Worm (Caenorhabditis elegans) whole organism, dauer: Measurements from ENCODE around the gene nhr-291.
"Not testable (repeated sequence)": the region's sequence is repeated elsewhere in the genome, so short reads cannot be mapped to it uniquely, and the experiment has no call there.

ENCODE experiments used
- unc-62 ChIP-seq: sonication (generic microtip); optimal IDR thresholded peaks from 2 replicates; lab custom pipeline; 2017; ENCODE audit warnings: missing biosample characterization, missing genetic modification reagents, missing genetic modification characterization

Gene nhr-291

DNA sequence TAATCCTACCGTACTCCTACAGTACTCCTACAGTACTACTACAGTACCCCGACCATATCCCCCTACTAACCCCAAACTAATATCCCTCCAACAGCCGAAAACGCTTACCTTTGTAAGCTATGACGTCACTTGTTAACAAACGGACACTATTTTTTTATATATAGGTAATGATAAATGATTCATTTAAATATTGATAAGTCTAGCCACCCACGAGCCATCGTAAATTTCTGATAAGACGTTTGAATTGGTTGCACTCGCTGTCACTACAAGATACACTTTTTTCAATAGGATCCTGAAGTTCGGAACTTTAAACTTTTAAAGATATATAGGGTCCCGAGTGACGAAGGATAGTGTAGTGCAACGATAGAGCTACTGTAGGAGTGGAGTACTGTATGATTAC lies 3.9 kb downstream of the nhr-291 start, which contains the start of gene nhr-247:
nhr-247 (plus strand) TSS at position 330 of the 400 bp plus-strand sequence.
- not testable (repeated sequence) for TF ChIP-seq unc-62 (GFP tag; lab: Kevin White, UChicago)

DNA sequence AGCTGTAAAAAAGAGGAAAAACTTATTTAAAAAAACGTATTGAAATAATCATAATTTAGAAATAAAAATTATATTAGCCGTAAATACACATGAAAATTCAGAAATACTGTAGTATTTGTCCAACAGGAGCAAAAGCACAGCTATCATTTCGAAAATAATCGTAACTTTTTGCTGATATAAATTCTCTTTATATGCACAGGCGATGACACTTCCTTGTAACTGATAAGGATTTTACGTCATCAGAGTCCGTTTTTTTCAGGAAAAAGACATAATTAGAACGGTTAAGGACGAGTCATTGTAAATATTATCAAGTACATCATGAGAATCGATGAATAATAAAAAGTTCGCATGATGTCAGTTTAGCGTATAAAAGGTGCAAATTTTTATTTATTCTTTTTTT lies 4.7 kb downstream of the nhr-291 start:
- TF ChIP-seq unc-62 (GFP tag; lab: Kevin White, UChicago): no peak

DNA sequence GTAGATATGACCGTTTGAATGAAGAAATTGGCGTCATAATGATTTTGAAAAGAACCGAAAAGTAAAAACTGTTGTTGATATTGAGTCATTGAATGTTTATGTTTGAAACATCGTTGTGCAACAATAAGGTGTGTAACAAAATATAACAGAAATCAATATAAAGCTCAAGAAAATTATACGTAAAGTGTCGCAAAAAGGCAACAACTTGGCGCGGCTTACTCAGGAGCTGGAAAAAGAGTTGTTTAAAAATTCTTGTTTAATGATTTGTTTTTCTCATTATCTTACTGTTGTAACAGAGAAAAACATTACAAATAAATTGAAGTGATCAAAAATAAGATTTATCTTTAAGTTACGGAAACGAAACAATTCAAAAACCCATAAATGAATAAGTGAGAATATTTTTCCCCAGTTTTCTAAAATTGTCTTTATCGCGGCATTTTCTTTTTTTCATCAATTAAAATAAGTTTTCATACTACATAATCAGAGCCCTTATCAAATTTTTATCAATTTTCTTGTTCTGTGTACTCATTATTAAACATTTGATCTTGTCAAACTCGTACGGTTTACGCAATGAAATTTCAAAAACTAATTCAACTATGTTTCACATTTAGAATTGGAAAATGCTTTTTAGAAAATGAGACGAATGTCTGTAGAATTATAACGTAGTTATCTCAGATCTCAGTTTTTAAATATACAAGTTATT lies 9.1 kb downstream of the nhr-291 start, which contains the start of gene ZK1037.6:
ZK1037.6 (minus strand) TSS at position 51 of the 703 bp plus-strand sequence.
- no peak for TF ChIP-seq unc-62 (GFP tag; lab: Kevin White, UChicago)

DNA sequence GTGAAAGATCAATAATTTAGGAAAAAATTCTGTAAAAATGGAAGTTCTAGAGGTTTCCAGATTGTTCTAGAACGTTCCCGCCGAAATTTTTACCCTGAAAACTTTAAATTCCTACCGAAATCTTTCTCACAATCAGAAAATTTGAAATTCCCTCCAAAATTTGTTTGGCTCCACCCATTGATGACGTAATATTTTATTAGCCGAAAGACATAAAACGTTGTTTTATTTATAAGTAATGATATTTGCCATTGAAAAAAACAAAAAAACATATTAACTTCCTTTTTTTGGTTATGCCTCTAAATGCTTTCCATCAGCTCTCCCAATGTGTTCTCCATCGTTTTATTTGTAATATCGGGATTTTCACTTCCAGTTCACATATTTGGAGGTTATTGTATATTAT lies 11.6 kb downstream of the nhr-291 start, which contains the start of gene srh-295:
srh-295 (plus strand) TSS at position 301 of the 400 bp plus-strand sequence.
- TF ChIP-seq unc-62 (GFP tag; lab: Kevin White, UChicago): no peak

DNA sequence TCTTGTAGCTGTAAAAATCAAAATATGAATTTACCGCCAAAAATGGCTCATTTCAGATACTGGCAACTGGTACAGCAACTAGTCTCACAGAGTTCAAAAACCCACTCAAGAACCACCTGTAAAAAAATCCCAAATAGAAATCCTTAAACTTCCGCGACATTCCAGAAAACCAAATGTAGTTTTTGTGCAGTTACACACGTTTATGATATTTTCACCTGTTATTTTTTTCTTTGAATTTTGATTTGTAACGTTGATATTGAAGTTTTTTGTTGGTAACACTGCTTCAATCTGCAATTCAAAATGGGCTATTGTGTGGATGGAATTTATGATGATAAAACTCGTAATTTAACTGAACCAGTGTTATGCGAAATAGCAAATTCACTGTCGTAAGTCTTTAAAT lies 14.1 kb downstream of the nhr-291 start, which contains the start of gene srw-113:
srw-113 (plus strand) TSS at position 301 of the 400 bp plus-strand sequence.
- no peak for TF ChIP-seq unc-62 (GFP tag; lab: Kevin White, UChicago)

DNA sequence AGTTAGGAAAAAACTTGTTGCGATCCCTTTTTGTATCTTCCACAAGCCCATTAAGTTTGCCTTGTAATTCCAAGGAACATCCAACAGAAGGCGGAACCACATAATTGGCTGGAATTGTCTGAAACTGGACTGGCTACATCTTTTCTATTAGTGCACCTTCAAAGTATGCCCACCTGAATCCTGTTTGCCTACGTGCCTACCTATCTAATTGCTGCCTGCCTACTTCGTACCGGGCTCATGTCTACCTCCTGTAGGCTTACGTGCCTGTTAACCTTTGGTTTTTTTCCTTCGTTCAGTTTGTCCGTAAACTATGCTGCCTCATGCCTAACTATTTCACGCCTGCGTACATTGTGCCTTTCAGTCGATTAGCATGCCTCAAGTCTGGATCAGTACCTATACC lies 18.6 kb downstream of the nhr-291 start, which contains the start of gene wrt-7:
wrt-7 (minus strand) TSS at position 101 of the 400 bp plus-strand sequence.
- TF ChIP-seq unc-62 (GFP tag; lab: Kevin White, UChicago): no peak

DNA sequence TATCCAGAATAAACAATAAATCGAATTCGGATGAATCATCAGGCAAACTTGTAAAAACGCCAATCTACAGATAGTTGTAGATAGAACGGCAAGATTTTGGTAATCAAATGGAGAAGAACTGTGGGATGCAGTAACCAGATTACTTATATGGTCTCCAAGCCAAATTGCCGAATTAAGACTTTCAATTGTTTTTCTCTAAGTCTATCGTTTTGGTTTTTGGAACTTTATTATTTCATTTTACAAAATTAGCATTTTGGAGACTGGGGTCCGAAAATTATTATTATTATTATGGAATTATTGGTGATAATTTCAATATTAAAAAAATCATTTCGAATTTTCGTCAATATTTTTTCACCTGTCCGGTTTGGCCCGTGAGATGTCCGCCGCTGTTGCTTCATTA lies 20.6 kb downstream of the nhr-291 start, which contains the start of gene clec-228:
clec-228 (minus strand) TSS at position 101 of the 400 bp plus-strand sequence.
- no peak for TF ChIP-seq unc-62 (GFP tag; lab: Kevin White, UChicago)

DNA sequence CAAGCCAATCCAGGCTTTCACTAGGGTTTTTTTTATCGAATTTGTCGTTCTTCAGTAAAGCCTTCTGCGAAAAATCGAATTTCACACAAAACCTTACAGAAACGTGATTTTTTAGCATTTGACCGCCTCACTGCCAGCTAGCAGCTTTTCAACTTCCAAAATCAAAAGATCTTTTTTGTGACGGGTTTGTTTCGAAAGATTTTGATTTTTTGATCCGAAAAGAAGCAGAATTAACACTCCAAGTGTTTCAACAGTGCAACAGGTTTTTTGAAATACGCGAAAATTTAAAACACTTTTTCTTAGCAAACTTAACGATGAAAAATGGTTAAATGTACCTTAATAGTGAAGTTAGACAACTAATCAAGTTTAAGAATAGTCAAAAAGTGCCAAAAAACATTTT lies 22.6 kb downstream of the nhr-291 start, which contains the start of gene clec-229:
clec-229 (minus strand) TSS at position 101 of the 400 bp plus-strand sequence.
- no peak for TF ChIP-seq unc-62 (GFP tag; lab: Kevin White, UChicago)

DNA sequence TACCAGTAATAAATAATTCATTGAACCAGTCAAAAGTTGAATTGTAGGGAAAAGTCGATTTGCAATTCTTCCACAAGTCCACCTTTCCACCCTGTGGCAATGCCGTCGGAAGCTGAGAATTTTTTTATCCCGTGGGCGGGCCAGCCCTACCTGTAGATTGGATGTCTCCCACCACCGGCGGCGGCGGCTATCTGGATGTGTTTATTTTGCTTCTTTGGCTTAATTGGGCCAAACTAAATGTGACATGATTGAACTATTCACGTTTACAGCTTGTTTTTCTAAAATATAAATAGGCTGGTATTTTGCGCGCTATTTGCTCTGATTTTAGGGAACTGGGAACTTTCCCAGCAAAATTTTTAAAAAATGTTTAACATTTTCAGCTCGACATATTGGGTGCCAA lies 25.7 kb downstream of the nhr-291 start, which contains the start of gene wrt-8:
wrt-8 (minus strand) TSS at position 101 of the 400 bp plus-strand sequence.
- TF ChIP-seq unc-62 (GFP tag; lab: Kevin White, UChicago): no peak

DNA sequence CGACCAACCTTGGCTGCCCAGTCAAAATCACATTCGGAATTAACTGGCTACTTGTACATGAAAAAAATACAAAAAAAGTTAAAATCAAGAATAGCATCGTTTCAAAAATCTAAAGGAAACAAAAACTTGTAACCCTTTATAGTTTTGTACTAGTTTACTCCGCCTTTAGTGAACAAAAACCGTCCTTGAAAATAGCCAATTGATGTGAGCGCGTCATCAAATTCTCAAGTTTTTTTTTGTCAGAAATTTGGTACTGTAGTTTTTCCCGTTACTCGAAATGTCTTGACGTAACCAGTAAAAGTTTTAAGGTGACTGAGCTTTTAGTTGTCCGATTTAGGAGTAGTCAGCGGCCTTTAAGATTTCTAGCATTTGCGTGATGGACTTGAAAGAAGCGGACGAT lies 28.5 kb downstream of the nhr-291 start, which contains the start of gene C29F3.3:
C29F3.3 (minus strand) TSS at position 101 of the 400 bp plus-strand sequence.
- no peak for TF ChIP-seq unc-62 (GFP tag; lab: Kevin White, UChicago)

DNA sequence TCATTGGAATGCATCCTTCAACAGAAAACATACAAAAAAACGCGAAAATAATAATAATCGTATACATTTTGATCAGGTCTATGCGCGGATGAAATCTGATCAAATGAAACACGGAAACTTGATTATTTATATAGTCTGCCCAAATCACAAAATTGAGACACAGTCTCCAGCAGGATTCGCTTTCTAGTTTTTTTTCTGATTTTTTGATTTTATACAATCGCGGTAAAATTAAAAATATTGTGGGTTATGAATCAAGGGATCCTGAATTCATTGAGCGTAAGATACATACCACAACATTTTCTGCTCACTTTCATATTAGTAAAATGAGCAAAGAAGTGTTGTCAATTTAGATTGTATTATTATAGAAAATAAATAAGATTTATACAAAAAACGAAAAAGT lies 30.3 kb downstream of the nhr-291 start, which contains the start of gene clec-230:
clec-230 (minus strand) TSS at position 101 of the 400 bp plus-strand sequence.
- no peak for TF ChIP-seq unc-62 (GFP tag; lab: Kevin White, UChicago)

DNA sequence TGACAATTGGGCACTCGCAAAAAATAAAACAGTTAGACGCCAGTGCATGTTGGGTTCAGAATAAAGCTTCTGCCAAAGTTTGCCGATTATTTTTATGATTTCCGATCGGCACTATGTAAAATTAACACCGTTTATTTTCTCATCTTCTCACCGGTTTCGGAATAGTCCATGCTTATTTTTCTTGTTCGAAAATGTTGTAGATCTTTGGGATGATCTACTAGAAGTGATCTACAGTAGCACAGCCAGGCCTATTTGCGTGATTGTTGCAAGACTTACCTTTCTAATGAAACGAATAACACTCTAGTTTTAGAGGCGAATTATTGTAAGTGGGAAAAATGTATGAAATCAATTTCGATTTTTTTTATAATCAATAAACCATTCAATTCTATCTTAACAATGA lies 31.9 kb downstream of the nhr-291 start, which contains the start of gene clec-231:
clec-231 (minus strand) TSS at position 101 of the 400 bp plus-strand sequence.
- no peak for TF ChIP-seq unc-62 (GFP tag; lab: Kevin White, UChicago)

DNA sequence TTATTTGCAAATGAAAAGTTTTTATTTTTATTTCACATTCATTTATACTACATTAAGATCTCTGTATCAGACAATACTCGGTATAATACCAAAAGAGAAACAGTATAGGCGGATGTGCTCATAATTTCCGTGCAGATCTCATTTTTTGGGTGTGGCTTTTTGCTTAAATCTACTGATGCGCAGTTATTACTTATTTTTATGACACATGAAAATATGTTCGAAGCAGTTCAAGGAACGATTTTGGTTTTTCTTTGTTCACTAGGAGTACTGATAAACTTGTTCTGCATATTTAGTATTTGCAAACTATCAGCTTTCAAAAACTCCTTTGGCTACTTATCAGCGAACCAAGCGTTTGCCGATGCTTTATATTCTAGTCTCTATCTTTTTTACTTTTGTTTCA lies 33.6 kb downstream of the nhr-291 start, which contains the start of gene srx-58:
srx-58 (plus strand) TSS at position 301 of the 400 bp plus-strand sequence.
- no peak for TF ChIP-seq unc-62 (GFP tag; lab: Kevin White, UChicago)

DNA sequence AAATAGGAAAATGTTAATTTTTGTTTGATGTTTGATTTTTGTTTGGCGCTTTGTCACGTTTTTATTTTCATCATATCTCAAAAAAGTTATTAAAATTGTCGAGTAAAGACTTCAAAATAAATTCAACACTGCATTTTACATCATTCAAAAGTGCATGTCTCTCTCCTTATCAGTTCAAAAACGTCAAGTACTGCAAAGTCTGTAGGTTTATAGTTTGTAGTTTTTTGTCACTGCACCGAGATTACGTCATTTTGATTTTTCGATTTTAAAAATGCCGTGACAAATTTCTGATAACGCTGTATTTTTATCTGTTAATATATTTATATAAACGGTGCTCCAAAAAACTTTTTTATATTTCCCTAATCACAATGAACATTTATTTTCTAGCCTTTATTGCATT lies 35.9 kb downstream of the nhr-291 start, which contains the start of gene C29F3.7:
C29F3.7 (plus strand) TSS at position 254 of the 400 bp plus-strand sequence.
- TF ChIP-seq unc-62 (GFP tag; lab: Kevin White, UChicago): no peak

DNA sequence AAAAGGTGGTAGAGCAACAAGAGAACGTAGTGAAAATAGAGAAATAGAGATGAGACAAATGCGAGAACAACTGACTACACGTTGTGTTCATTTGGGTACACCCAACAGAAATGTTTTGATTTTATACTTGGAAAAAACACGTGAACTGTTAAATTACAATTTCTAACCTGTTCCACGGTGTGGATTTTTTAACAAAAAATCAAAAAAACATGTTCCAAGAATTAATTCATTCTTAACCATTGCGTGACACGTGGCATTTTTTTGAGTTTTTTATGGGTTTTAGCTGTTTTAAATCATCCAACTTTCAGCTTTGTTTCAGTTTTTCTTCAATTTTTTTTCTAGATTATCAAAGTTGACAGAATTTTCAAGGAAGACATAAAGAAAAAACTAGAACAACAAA lies 42.7 kb downstream of the nhr-291 start, which contains the start of gene ech-1.1:
ech-1.1 (minus strand) TSS at position 101 of the 400 bp plus-strand sequence.
- TF ChIP-seq unc-62 (GFP tag; lab: Kevin White, UChicago): not testable (repeated sequence)

DNA sequence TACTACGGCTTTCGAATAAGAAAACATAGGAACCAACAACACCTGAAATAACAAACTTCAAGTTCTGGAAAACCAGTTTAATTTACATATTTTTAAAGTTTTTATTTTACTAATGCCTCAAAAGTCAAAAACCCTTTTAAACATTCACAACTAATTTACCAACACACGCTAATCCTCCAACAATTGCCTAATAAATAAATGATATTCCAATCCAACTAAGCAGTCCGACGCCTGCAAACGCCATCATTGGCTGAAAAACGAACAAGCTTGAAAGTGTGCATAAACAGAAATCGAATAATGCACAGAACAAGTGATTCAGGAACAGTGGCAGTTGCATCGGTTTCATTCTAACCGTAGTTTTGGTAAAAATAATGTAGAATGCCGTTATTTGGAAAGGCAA lies 49.0 kb downstream of the nhr-291 start:
- TF ChIP-seq unc-62 (GFP tag; lab: Kevin White, UChicago): no peak
